Worm (Caenorhabditis elegans) whole organism, L4/young adult: ENCODE data around the gene T09B9.5.

Experiments used
- W03F9.2 ChIP-seq: fragments of 150-350 bp; optimal IDR thresholded peaks from 2 replicates; lab custom pipeline; 2014; ENCODE audit warnings: missing biosample characterization, missing genetic modification characterization
- dao-5 ChIP-seq: sonication (generic microtip); optimal IDR thresholded peaks from 2 replicates; lab custom pipeline; 2016; ENCODE audit warnings: missing genotype, missing genetic modification characterization, moderate library complexity, missing compliant biosample characterization
- him-1 ChIP-seq: sonication (generic microtip); optimal IDR thresholded peaks from 2 replicates; lab custom pipeline; 2016; ENCODE audit warnings: missing genotype, missing genetic modification reagents, missing genetic modification characterization, missing compliant biosample characterization

ce11 chrX:9794173-9794572 is 16.6 kb downstream of the T09B9.5 start, which contains the start of gene F36G3.2:
- no peak for TF ChIP-seq him-1 (tag; lab: Kevin White, UChicago)
- no peak for TF ChIP-seq W03F9.2 (tag; lab: Kevin White, UChicago)
- no peak for TF ChIP-seq dao-5 (tag; lab: Kevin White, UChicago)
